Fruit fly (Drosophila melanogaster): ENCODE data around the gene CG6071.

CG6071 gene

DNA sequence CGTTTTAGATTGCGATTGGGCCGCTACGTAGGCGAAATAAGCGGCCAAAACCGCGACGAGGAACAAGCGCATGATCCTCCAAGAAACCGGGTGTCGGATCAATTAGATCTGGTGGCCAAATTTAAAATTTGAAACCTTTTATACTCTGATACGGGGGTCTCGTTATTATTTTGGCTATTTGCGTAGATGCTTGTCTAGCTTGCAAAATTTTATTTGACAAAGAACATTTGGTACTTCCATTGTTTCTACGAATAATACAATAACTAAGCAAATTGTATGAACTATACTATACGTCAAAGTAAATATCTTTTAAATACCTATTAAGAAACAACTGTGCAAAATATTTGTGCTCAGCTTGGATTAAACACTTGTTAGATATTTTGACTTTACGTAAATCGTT is 25.8 kb downstream of the CG6071 start, which contains the start of gene Muc68Ca:
Gene Muc68Ca (minus strand): TSS at position 101 of the 400 bp plus-strand sequence.
- TF ChIP-seq EcR (GFP tag; optimal IDR thresholded peaks at IDR 0.05) (no peak), usp (GFP tag; optimal IDR thresholded peaks at IDR 0.05) (no peak), psq (optimal IDR thresholded peaks at IDR 0.05) (no peak), pan (optimal IDR thresholded peaks at IDR 0.05) (no peak), Dll (optimal IDR thresholded peaks at IDR 0.05) (no peak), CG8478 (optimal IDR thresholded peaks at IDR 0.05) (no peak)

DNA sequence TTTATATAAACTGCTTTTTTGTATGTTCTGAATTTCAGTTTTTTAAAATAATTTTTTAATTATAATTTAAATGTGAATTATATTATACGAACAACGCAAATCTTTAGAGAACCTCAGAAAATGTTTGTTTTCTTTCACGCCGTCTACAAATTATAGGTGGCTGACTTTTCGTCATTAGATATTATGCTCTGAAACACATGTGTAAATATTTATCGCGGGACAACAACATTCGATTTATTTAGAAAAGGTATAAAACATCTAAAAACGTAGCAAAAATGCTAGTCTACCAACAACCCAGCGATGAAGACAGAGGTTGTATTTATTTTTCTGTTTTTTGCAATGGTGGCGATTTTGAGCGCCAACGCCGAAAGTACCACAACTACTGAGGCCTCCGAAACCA is 36.0 kb downstream of the CG6071 start, which contains the start of gene CG42832:
Gene CG42832 (plus strand): TSS at position 301 of the 400 bp plus-strand sequence.
- TF ChIP-seq usp (GFP tag; optimal IDR thresholded peaks at IDR 0.05) (no peak), CG8478 (optimal IDR thresholded peaks at IDR 0.05) (no peak), EcR (GFP tag; optimal IDR thresholded peaks at IDR 0.05) (no peak)

DNA sequence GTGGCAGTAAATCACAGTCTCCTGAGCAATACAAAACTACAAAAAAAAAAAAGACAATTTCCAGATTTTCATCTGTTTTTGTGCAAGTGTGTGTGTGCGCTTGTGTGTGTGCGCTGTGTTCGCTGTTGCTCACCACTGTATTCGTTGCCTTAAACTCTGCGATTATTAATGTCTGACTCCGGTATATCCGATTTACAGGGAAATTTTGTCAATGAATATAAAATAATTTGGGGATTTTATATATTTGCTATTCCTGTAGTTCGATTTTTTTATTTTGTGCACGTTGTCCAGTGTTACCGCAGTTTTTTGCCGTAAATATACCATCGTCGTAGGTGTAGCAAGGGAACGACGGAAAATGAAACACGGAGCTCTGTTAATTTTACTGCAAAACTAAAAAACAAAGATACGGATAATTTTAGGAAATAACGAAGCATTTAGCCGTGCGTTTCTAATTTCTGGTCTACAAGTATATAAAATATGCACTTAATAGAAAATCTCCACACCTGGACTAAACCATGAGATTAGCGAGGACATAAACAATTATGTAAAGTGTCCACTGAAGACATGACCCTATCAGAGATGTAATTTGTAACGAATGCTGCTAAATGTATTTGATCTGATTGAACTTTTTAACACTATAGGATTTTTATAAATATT is 36.6 kb downstream of the CG6071 start, which contains the start of gene Duba:
Gene Duba (minus strand): TSS at position 313 of the 657 bp plus-strand sequence.
- TF ChIP-seq CG8478 (optimal IDR thresholded peaks at IDR 0.05) (no peak), pan (optimal IDR thresholded peaks at IDR 0.05) (no peak), psq (optimal IDR thresholded peaks at IDR 0.05) (no peak), Dll (optimal IDR thresholded peaks at IDR 0.05) (no peak), usp (GFP tag; optimal IDR thresholded peaks at IDR 0.05) (no peak)

DNA sequence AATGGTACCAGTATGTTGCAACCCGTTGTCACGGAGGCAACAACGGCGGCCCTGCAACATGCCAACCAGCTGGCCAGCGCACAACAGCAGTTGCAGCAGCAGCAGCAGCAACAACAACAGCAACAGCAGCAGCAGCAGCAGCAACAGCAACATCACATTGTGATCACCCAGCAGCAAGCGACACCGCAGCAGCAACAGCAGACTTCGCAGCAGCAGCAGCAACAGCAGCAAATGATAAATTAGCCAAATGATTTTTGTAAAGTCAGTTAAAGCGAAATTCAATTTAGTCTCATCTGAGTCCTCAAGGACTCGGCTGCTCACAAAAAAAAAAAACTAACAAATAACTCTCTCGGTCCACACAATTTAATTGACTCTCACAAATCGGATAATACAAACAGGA is 41.6 kb downstream of the CG6071 start:
- TF ChIP-seq EcR (GFP tag; optimal IDR thresholded peaks at IDR 0.05) (no peak), usp (GFP tag; optimal IDR thresholded peaks at IDR 0.05) (no peak), CG8478 (optimal IDR thresholded peaks at IDR 0.05) (no peak), Dll (optimal IDR thresholded peaks at IDR 0.05) (no peak), psq (optimal IDR thresholded peaks at IDR 0.05) (no peak), pan (optimal IDR thresholded peaks at IDR 0.05) (no peak)

DNA sequence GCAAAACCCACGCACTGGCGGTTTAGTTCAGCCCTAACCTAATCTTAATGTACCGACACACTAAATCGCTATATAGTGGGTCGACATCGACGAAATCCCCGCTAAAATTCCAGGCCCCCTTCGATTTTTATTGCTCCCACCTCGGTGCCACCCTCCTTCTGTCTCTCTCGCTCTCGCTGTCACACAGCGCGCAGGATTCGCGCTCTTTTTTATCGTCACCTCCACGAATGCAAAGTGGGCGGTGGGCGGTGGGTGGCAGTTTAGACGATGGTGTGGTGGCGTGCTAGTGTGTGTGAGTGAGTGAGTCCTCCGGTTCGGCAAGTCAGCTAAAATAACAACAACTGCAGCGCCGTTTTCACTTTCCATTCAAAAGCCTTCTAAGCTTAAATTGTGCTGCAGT is 43.8 kb downstream of the CG6071 start:
- no peak for TF ChIP-seq CG8478 (optimal IDR thresholded peaks at IDR 0.05)
- TF ChIP-seq usp (GFP tag; optimal IDR thresholded peaks at IDR 0.05): no peak
- TF ChIP-seq Dll (optimal IDR thresholded peaks at IDR 0.05): no peak
- no peak for TF ChIP-seq EcR (GFP tag; optimal IDR thresholded peaks at IDR 0.05)
- no peak for TF ChIP-seq pan (optimal IDR thresholded peaks at IDR 0.05)
- no peak for TF ChIP-seq psq (optimal IDR thresholded peaks at IDR 0.05)

DNA sequence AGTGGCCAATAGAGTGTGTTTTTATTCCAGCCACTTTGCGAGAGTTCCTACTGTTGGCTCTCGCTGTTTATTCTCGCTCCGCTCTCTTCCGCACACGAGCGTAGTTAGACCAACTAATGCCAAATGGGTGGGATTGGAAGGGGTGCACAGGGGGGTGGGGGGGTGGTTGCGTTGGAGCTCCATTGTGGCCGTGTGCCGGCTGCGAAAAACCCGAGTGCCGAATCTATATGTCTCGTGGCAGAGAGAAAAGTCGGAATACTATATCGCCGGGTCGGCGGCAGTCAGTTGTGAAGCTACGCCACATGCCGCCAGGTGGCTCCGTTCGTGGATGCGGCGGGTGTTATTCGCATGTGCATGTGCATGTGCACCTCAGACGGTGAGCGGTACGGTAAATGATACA is 44.7 kb downstream of the CG6071 start:
- TF ChIP-seq CG8478 (optimal IDR thresholded peaks at IDR 0.05) (no peak), EcR (GFP tag; optimal IDR thresholded peaks at IDR 0.05) (no peak), Dll (optimal IDR thresholded peaks at IDR 0.05) (no peak), psq (optimal IDR thresholded peaks at IDR 0.05) (no peak), pan (optimal IDR thresholded peaks at IDR 0.05) (no peak), usp (GFP tag; optimal IDR thresholded peaks at IDR 0.05) (no peak)

DNA sequence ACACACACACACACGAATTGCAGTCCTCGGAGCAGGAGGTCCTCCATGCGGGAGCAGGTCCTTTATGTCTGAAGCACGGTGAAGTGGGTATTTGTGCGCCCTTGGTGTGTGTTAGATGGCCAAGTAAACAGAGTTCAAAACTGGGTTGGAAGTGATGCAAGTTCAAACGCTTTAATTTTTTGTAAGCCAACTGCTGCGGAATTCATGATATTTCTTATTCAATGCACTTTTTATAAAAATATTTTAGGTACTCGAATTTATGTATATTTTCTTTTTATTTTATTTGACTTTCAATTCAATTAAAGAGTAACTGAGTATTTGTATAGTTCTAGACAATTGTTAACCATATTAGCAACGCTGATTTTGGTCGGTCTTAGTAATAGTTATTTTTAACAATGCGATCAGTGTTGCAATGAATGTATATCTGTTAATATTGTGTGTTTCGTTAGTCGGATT is 45.8 kb downstream of the CG6071 start, which contains the start of the genes CG14137 and CG46394:
Gene CG14137 (minus strand): TSS at position 101 of the 456 bp plus-strand sequence.
Gene CG46394 (plus strand): TSS at position 406 of the 456 bp plus-strand sequence.
- TF ChIP-seq psq (optimal IDR thresholded peaks at IDR 0.05): no peak
- no peak for TF ChIP-seq pan (optimal IDR thresholded peaks at IDR 0.05)
- no peak for TF ChIP-seq usp (GFP tag; optimal IDR thresholded peaks at IDR 0.05)
- no peak for TF ChIP-seq Dll (optimal IDR thresholded peaks at IDR 0.05)
- TF ChIP-seq CG8478 (optimal IDR thresholded peaks at IDR 0.05): no peak
- TF ChIP-seq EcR (GFP tag; optimal IDR thresholded peaks at IDR 0.05): no peak

DNA sequence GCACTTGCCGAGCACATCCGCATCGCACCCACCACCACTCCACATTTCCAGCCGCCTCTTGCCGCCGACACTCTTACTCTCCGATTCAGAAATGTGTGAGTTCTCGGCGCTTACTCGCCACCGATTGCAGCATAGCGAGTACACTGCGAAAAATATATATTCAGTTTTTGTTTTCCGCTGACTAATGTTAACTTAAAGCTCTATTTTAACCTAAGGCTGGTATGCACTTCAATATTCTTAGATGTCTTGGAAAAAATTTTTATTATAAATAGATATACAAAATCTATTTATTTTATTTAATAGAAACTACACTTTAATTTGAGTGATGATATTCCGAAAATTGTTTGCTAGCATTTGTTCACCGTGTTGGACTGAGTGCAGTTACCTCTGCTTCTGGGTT is 46.6 kb downstream of the CG6071 start:
- TF ChIP-seq Dll (optimal IDR thresholded peaks at IDR 0.05) (no peak), psq (optimal IDR thresholded peaks at IDR 0.05) (no peak), EcR (GFP tag; optimal IDR thresholded peaks at IDR 0.05) (no peak), CG8478 (optimal IDR thresholded peaks at IDR 0.05) (no peak), usp (GFP tag; optimal IDR thresholded peaks at IDR 0.05) (no peak), pan (optimal IDR thresholded peaks at IDR 0.05) (no peak)

DNA sequence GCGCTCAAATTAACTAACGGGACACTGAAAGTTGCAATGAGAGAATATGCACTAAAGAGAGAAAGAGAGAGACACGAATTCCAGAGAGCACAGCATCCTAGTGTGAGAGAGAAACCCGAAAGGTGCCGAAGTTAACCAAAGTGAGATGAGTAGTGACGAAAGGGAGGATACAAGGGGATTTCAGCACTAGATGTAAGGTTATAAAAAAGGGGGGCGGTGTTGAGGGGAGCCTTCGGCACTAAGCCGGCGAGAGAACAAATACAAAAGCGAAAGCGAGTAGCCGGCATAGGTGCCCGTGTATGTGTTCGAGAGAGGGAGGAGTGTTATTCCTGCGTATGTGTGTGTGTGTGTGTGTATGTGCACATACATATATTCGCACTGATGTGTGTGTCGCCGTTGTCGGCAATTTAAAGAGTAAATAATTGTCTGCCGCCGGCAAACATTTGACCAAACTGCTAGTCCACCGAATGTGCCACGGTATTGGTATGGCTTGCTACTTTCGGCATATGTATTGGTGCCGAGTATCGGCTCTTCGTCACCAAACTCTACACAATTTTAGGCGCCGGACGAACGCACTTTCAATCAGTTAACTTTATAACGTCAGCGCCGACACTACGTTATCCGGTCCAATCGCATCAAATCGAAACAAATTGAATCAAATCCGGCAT is 49.1 kb downstream of the CG6071 start, which contains the start of gene CG7368:
Gene CG7368 (plus strand): TSS at position 618 of the 668 bp plus-strand sequence.
- TF ChIP-seq pan (optimal IDR thresholded peaks at IDR 0.05) (no peak), Dll (optimal IDR thresholded peaks at IDR 0.05) (no peak), CG8478 (optimal IDR thresholded peaks at IDR 0.05) (no peak), EcR (GFP tag; optimal IDR thresholded peaks at IDR 0.05) (no peak), psq (optimal IDR thresholded peaks at IDR 0.05) (no peak), usp (GFP tag; optimal IDR thresholded peaks at IDR 0.05) (no peak)

DNA sequence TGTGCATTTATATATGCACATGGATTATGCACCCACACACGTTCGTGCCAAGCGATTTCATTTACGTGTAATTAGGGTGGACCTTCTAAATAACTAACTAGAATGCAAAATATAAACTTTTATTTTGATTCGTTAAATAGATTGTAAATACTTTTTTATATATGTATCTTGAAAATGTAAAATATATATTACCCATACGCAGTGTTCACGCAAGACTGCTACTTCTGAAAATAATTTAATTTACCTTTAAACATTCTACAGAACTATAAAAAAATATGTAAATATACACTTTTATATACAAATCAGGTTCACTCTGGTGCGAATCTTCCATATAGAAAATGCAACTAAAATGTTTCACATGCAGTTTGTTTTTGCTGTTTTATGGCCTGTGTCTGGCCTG is 52.1 kb downstream of the CG6071 start:
- TF ChIP-seq EcR (GFP tag; optimal IDR thresholded peaks at IDR 0.05) (no peak), psq (optimal IDR thresholded peaks at IDR 0.05) (no peak), usp (GFP tag; optimal IDR thresholded peaks at IDR 0.05) (no peak), Dll (optimal IDR thresholded peaks at IDR 0.05) (no peak), CG8478 (optimal IDR thresholded peaks at IDR 0.05) (no peak), pan (optimal IDR thresholded peaks at IDR 0.05) (no peak)

Data from whole organism.